Worm (Caenorhabditis elegans) whole organism, dauer: ENCODE results near the gene sek-5.

ENCODE experiments used
- unc-62 ChIP-seq: sonication (generic microtip); optimal IDR thresholded peaks from 2 replicates; lab custom pipeline; 2017; ENCODE audit warnings: missing biosample characterization, missing genetic modification reagents, missing genetic modification characterization

Gene sek-5

ce11 chrX:5377307-5377706, at the start of gene sek-5:
Gene sek-5, plus strand, starts transcription at chrX:5377607.
- TF ChIP-seq unc-62 = no peak

- no peak for TF ChIP-seq unc-62
Observed at ce11 chrX:5329236-5329635, 48.2 kb upstream of the sek-5 start, which contains the start of gene C26B9.5. Gene C26B9.5, plus strand, starts transcription at chrX:5329479.

ce11 chrX:5330765-5331164, 46.6 kb upstream of the sek-5 start:
- TF ChIP-seq unc-62 = no peak

ce11 chrX:5335368-5335767, 42.0 kb upstream of the sek-5 start, which contains the start of gene C26B9.6:
Gene C26B9.6, minus strand, starts transcription at chrX:5335468.
- TF ChIP-seq unc-62 = no peak

- no peak for TF ChIP-seq unc-62
Observed at ce11 chrX:5336498-5336897, 40.9 kb upstream of the sek-5 start.

ce11 chrX:5337959-5338358, 39.4 kb upstream of the sek-5 start, which contains the start of gene C26B9.3:
Gene C26B9.3, plus strand, starts transcription at chrX:5338301.
- no peak for TF ChIP-seq unc-62

ce11 chrX:5339357-5339756, 38.0 kb upstream of the sek-5 start:
- no peak for TF ChIP-seq unc-62

- no peak for TF ChIP-seq unc-62
Observed at ce11 chrX:5339889-5340288, 37.5 kb upstream of the sek-5 start, which contains the start of gene C26B9.2. Gene C26B9.2, plus strand, starts transcription at chrX:5340189.

ce11 chrX:5342007-5342406, 35.4 kb upstream of the sek-5 start, which contains the start of gene C26B9.7:
Gene C26B9.7, plus strand, starts transcription at chrX:5342307.
- no peak for TF ChIP-seq unc-62

- no peak for TF ChIP-seq unc-62
Observed at ce11 chrX:5344287-5344686, 33.1 kb upstream of the sek-5 start, which contains the start of gene C26B9.1. Gene C26B9.1, plus strand, starts transcription at chrX:5344587.

ce11 chrX:5346303-5346702, 31.1 kb upstream of the sek-5 start:
- no peak for TF ChIP-seq unc-62

- no peak for TF ChIP-seq unc-62
Observed at ce11 chrX:5347856-5348255, 29.6 kb upstream of the sek-5 start.

ce11 chrX:5348529-5349148, 28.8 kb upstream of the sek-5 start, which contains the start of gene syx-3:
Gene syx-3, plus strand, starts transcription at chrX:5349098.
- no peak for TF ChIP-seq unc-62

- TF ChIP-seq unc-62 = no peak
Observed at ce11 chrX:5354022-5354876, 23.2 kb upstream of the sek-5 start, which contains the start of gene pfn-2. Gene pfn-2, minus strand, starts transcription at chrX:5354072.

ce11 chrX:5355253-5355652, 22.2 kb upstream of the sek-5 start:
- no peak for TF ChIP-seq unc-62

ce11 chrX:5360682-5361081, 16.7 kb upstream of the sek-5 start:
- TF ChIP-seq unc-62 = no peak

- no peak for TF ChIP-seq unc-62
Observed at ce11 chrX:5364222-5364621, 13.2 kb upstream of the sek-5 start, which contains the start of gene chtl-1. Gene chtl-1, minus strand, starts transcription at chrX:5364322.
